Fruit fly (Drosophila melanogaster): Measurements from ENCODE around the gene CG34178.

CG34178 gene

DNA sequence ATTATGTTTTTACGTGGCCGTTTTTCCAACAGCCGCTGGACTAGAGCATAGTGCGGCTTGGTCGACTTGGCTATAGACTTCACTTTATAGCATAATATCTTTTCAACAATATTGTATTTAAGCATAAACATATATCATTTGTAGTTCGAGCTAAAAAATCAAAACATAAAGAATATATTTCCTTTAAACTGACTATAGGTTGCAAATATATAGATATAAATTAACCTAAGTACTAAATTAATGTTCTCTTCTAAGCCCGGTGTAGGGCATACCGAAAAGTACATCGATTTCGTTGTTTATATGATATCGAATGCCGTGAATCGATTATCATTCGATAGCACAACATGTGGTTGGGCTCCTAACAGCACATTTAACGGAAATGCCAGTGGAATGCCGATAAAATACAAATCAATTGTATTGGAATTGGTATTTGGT lies 14.9 kb downstream of the CG34178 start, which contains the start of gene MFS18 (continued):
- TF ChIP-seq Ets21C (GFP tag; optimal IDR thresholded peaks at IDR 0.05) (peak; percentile 84), Lpt (GFP tag; optimal IDR thresholded peaks at IDR 0.05) (peak; percentile 93), CG1621 (tag; optimal IDR thresholded peaks at IDR 0.05) (peak; percentile 85), Eip93F (GFP tag; optimal IDR thresholded peaks at IDR 0.05) (no peak), CG34406 (GFP tag; optimal IDR thresholded peaks at IDR 0.05) (peak; percentile 98), CG6163 (GFP tag; IDR thresholded peaks at IDR 0.05) (peak; percentile 98), dac (GFP tag; optimal IDR thresholded peaks at IDR 0.05) (peak; percentile 81), spab (GFP tag; optimal IDR thresholded peaks at IDR 0.05) (peak; percentile 98), Gug (GFP tag; IDR thresholded peaks at IDR 0.05) (peak; percentile 99), fd59A (GFP tag; optimal IDR thresholded peaks at IDR 0.05) (peak; percentile 84), OdsH (GFP tag; optimal IDR thresholded peaks at IDR 0.05) (peak; percentile 97), CG31627 (GFP tag; optimal IDR thresholded peaks at IDR 0.05) (peak; percentile 91), dsx (GFP tag; optimal IDR thresholded peaks at IDR 0.05; ENCODE audit: poor library complexity, severe bottlenecking) (peak; percentile 86), achi (GFP tag; optimal IDR thresholded peaks at IDR 0.05) (peak; percentile 97), Hr38 (GFP tag; optimal IDR thresholded peaks at IDR 0.05) (peak; percentile 20), Eip78C (GFP tag) (peak; percentile 99), CG6792 (GFP tag; optimal IDR thresholded peaks at IDR 0.05) (peak; percentile 94), CG11762 (GFP tag; optimal IDR thresholded peaks at IDR 0.05; ENCODE audit: insufficient read depth) (peak; percentile 99), Hr4 (GFP tag; optimal IDR thresholded peaks at IDR 0.05) (peak; percentile 96), CG3919 (GFP tag; optimal IDR thresholded peaks at IDR 0.05) (peak; percentile 97), eg (GFP tag; IDR thresholded peaks at IDR 0.05) (peak; percentile 99), fkh (GFP tag; optimal IDR thresholded peaks at IDR 0.05) (peak; percentile 76), Hr39 (GFP tag; optimal IDR thresholded peaks at IDR 0.05) (peak; percentile 88), CG8632 (GFP tag; optimal IDR thresholded peaks at IDR 0.05) (peak; percentile 98), Ets96B (tag; optimal IDR thresholded peaks at IDR 0.05) (peak; percentile 89), CG10669 (GFP tag; optimal IDR thresholded peaks at IDR 0.05) (peak; percentile 99), vri (GFP tag; optimal IDR thresholded peaks at IDR 0.05) (no peak), ss (GFP tag; optimal IDR thresholded peaks at IDR 0.05) (peak in 1 of 2 experiments; percentile 90), CG6276 (GFP tag; optimal IDR thresholded peaks at IDR 0.05) (peak; percentile 98), cyc (GFP tag; optimal IDR thresholded peaks at IDR 0.05) (peak; percentile 93), Blimp-1 (GFP tag; optimal IDR thresholded peaks at IDR 0.05) (peak; percentile 90), CG9139 (GFP tag; optimal IDR thresholded peaks at IDR 0.05) (no peak), esn (GFP tag; optimal IDR thresholded peaks at IDR 0.05) (peak; percentile 98), salr (GFP tag; optimal IDR thresholded peaks at IDR 0.05) (peak; percentile 81 to 96), CG3032 (tag; optimal IDR thresholded peaks at IDR 0.05) (peak; percentile 98), CG16779 (tag; optimal IDR thresholded peaks at IDR 0.05) (no peak), Smox (GFP tag; optimal IDR thresholded peaks at IDR 0.05) (peak; percentile 95), CG6808 (GFP tag; optimal IDR thresholded peaks at IDR 0.05) (peak; percentile 95), svp (GFP tag) (peak; percentile 98), CG6854 (GFP tag; optimal IDR thresholded peaks at IDR 0.05) (peak; percentile 96), Sox15 (GFP tag; optimal IDR thresholded peaks at IDR 0.05) (peak; percentile 93)

dm6 chr2L:4452798-4453197 lies 19.1 kb downstream of the CG34178 start, which contains the start of gene CG15439:
TSS of gene CG15439 (minus strand) at chr2L:4453038.
- TF ChIP-seq CG8119 (GFP tag; IDR thresholded peaks at IDR 0.05) (no peak), CG15336 (GFP tag; IDR thresholded peaks at IDR 0.05) (no peak), Sox15 (GFP tag; optimal IDR thresholded peaks at IDR 0.05) (no peak), Sox14 (GFP tag; optimal IDR thresholded peaks at IDR 0.05) (no peak), CG3032 (tag; optimal IDR thresholded peaks at IDR 0.05) (no peak), Blimp-1 (GFP tag; optimal IDR thresholded peaks at IDR 0.05) (no peak), CG1621 (tag; optimal IDR thresholded peaks at IDR 0.05) (peak; percentile 21), CG11762 (GFP tag; optimal IDR thresholded peaks at IDR 0.05; ENCODE audit: insufficient read depth) (no peak)
